Worm (Caenorhabditis elegans): ENCODE data around the gene T05C12.1.

- TF ChIP-seq ref-1 (GFP tag; conservative IDR thresholded peaks at IDR 0.05) (no peak), ztf-23 (GFP tag; IDR thresholded peaks at IDR 0.05) (no peak), T22C8.4 (GFP tag; IDR thresholded peaks at IDR 0.05) (no peak), ztf-29 (GFP tag; IDR thresholded peaks at IDR 0.05) (no peak), klf-2 (GFP tag; conservative IDR thresholded peaks at IDR 0.05) (no peak)
These were observed 43.9 kb upstream of the T05C12.1 start, which contains the start of gene ulp-4 for ce11 chrII:8129495-8130010.

Measured in whole organism, midembryonic.